Fruit fly (Drosophila melanogaster): ENCODE data around the gene Hsp22.

The Hsp22 gene

dm6 chr3L:9422636-9423419 is 50.1 kb downstream of the Hsp22 start, which contains the start of gene aay:
TSS of gene aay (plus strand) at chr3L:9423253.
- peak; percentile 98 for TF ChIP-seq CG6163 (GFP tag; IDR thresholded peaks at IDR 0.05)
- TF ChIP-seq Lpt (GFP tag; optimal IDR thresholded peaks at IDR 0.05) = peak; percentile 97
- peak; percentile 98 for TF ChIP-seq CG8319 (GFP tag; optimal IDR thresholded peaks at IDR 0.05)
- peak; percentile 98 for TF ChIP-seq Ets96B (tag; optimal IDR thresholded peaks at IDR 0.05)
- peak; percentile 92 for TF ChIP-seq CG9139 (GFP tag; optimal IDR thresholded peaks at IDR 0.05)
- TF ChIP-seq dac (GFP tag; optimal IDR thresholded peaks at IDR 0.05) = peak; percentile 93
- TF ChIP-seq CG15336 (GFP tag; IDR thresholded peaks at IDR 0.05) = peak; percentile 99
- TF ChIP-seq achi (GFP tag; optimal IDR thresholded peaks at IDR 0.05) = peak; percentile 98
- TF ChIP-seq fd59A (GFP tag; optimal IDR thresholded peaks at IDR 0.05) = peak; percentile 95
- peak; percentile 98 for TF ChIP-seq CG10669 (GFP tag; optimal IDR thresholded peaks at IDR 0.05)
- TF ChIP-seq Sox15 (GFP tag; optimal IDR thresholded peaks at IDR 0.05) = peak; percentile 98
- peak; percentile 99 for TF ChIP-seq acj6 (GFP tag; optimal IDR thresholded peaks at IDR 0.05)
- TF ChIP-seq CG11762 (GFP tag; optimal IDR thresholded peaks at IDR 0.05; ENCODE audit: insufficient read depth) = peak; percentile 98
- TF ChIP-seq Hr39 (GFP tag; optimal IDR thresholded peaks at IDR 0.05) = peak; percentile 99
- TF ChIP-seq CG3032 (tag; optimal IDR thresholded peaks at IDR 0.05) = peak; percentile 97
- TF ChIP-seq CG6808 (GFP tag; optimal IDR thresholded peaks at IDR 0.05) = peak; percentile 95
- TF ChIP-seq CG1621 (tag; optimal IDR thresholded peaks at IDR 0.05) = peak; percentile 97
- TF ChIP-seq fkh (GFP tag; optimal IDR thresholded peaks at IDR 0.05) = peak; percentile 92
- TF ChIP-seq esn (GFP tag; optimal IDR thresholded peaks at IDR 0.05) = peak; percentile 100
- peak; percentile 99 for TF ChIP-seq CG32006 (GFP tag; optimal IDR thresholded peaks at IDR 0.05)
- peak; percentile 99 for TF ChIP-seq CG6792 (GFP tag; optimal IDR thresholded peaks at IDR 0.05)
- TF ChIP-seq CG3919 (GFP tag; optimal IDR thresholded peaks at IDR 0.05) = peak; percentile 99
- TF ChIP-seq lz (GFP tag; optimal IDR thresholded peaks at IDR 0.05) = peak; percentile 99
- peak; percentile 99 for TF ChIP-seq Eip75B (GFP tag; optimal IDR thresholded peaks at IDR 0.05)
- TF ChIP-seq CG8119 (GFP tag; IDR thresholded peaks at IDR 0.05) = peak; percentile 99
- peak; percentile 100 for TF ChIP-seq CG34406 (GFP tag; optimal IDR thresholded peaks at IDR 0.05)
- TF ChIP-seq CG11902 (GFP tag; optimal IDR thresholded peaks at IDR 0.05) = peak; percentile 98
- peak; percentile 99 for TF ChIP-seq CG6854 (GFP tag; optimal IDR thresholded peaks at IDR 0.05)
- peak; percentile 98 for TF ChIP-seq CG16779 (tag; optimal IDR thresholded peaks at IDR 0.05)
- peak; percentile 99 for TF ChIP-seq CG31627 (GFP tag; optimal IDR thresholded peaks at IDR 0.05)
- peak; percentile 94 for TF ChIP-seq CG4318 (GFP tag; optimal IDR thresholded peaks at IDR 0.05)
- peak; percentile 99 for TF ChIP-seq pdm3 (GFP tag; optimal IDR thresholded peaks at IDR 0.05)
- TF ChIP-seq Eip78C (GFP tag) = peak; percentile 100
- TF ChIP-seq eg (GFP tag; IDR thresholded peaks at IDR 0.05) = peak; percentile 98
- TF ChIP-seq Ets21C (GFP tag; optimal IDR thresholded peaks at IDR 0.05) = peak; percentile 97
- TF ChIP-seq CG8632 (GFP tag; optimal IDR thresholded peaks at IDR 0.05) = peak; percentile 99
- peak; percentile 99 for TF ChIP-seq Eip93F (GFP tag; optimal IDR thresholded peaks at IDR 0.05)
- peak; percentile 99 for TF ChIP-seq topi (GFP tag; optimal IDR thresholded peaks at IDR 0.05)
- TF ChIP-seq CG7368 (GFP tag; optimal IDR thresholded peaks at IDR 0.05) = peak; percentile 99
- peak; percentile 99 for TF ChIP-seq Sox14 (GFP tag; optimal IDR thresholded peaks at IDR 0.05)
- TF ChIP-seq Gug (GFP tag; IDR thresholded peaks at IDR 0.05) = peak; percentile 98
- peak; percentile 95 to 96 for TF ChIP-seq salr (GFP tag; optimal IDR thresholded peaks at IDR 0.05)
- peak; percentile 99 for TF ChIP-seq net (GFP tag; optimal IDR thresholded peaks at IDR 0.05)
- TF ChIP-seq CG10631 (GFP tag; optimal IDR thresholded peaks at IDR 0.05) = peak; percentile 99
- peak; percentile 99 for TF ChIP-seq Met (GFP tag; optimal IDR thresholded peaks at IDR 0.05)
- peak; percentile 99 for TF ChIP-seq OdsH (GFP tag; optimal IDR thresholded peaks at IDR 0.05)
- peak; percentile 97 for TF ChIP-seq CG11294 (GFP tag; IDR thresholded peaks at IDR 0.05)
- peak; percentile 96 for TF ChIP-seq Blimp-1 (GFP tag; optimal IDR thresholded peaks at IDR 0.05)
- peak; percentile 99 for TF ChIP-seq Hr4 (GFP tag; optimal IDR thresholded peaks at IDR 0.05)
- TF ChIP-seq spab (GFP tag; optimal IDR thresholded peaks at IDR 0.05) = peak; percentile 95
